Fruit fly (Drosophila melanogaster) whole organism, pupa: ENCODE results near the gene Doc2.

Experiments used
- CG9948 ChIP-seq: fragments of 200-800 bp; sonication (Bioruptor generic); optimal IDR thresholded peaks from 2 replicates; lab custom pipeline; 2018; ENCODE audit warnings: missing biosample characterization, mild to moderate bottlenecking, missing genetic modification characterization, moderate library complexity
- fd96Ca ChIP-seq: fragments of 200-800 bp; sonication (Bioruptor generic); IDR thresholded peaks from 3 replicates; pipeline ENCODE4 v1.3.6; 2022; ENCODE audit warnings: missing biosample characterization, missing genetic modification characterization

dm6 chr3L:9041042-9041477, 22.0 kb upstream of the Doc2 start, which contains the start of gene Doc1:
- no peak for TF ChIP-seq CG9948 (tag; lab: Kevin White, UChicago)
- TF ChIP-seq fd96Ca (GFP tag; lab: Robert Waterston, UW): no peak
